Worm (Caenorhabditis elegans) whole organism, L4/young adult: ENCODE measurements around the gene str-134.

Experiments used
- W03F9.2 ChIP-seq: fragments of 150-350 bp; optimal IDR thresholded peaks from 2 replicates; lab custom pipeline; 2014; ENCODE audit warnings: missing biosample characterization, missing genetic modification characterization
- dao-5 ChIP-seq: sonication (generic microtip); optimal IDR thresholded peaks from 2 replicates; lab custom pipeline; 2016; ENCODE audit warnings: missing genotype, missing genetic modification characterization, moderate library complexity, missing compliant biosample characterization
- him-1 ChIP-seq: sonication (generic microtip); optimal IDR thresholded peaks from 2 replicates; lab custom pipeline; 2016; ENCODE audit warnings: missing genotype, missing genetic modification reagents, missing genetic modification characterization, missing compliant biosample characterization

str-134 gene

DNA sequence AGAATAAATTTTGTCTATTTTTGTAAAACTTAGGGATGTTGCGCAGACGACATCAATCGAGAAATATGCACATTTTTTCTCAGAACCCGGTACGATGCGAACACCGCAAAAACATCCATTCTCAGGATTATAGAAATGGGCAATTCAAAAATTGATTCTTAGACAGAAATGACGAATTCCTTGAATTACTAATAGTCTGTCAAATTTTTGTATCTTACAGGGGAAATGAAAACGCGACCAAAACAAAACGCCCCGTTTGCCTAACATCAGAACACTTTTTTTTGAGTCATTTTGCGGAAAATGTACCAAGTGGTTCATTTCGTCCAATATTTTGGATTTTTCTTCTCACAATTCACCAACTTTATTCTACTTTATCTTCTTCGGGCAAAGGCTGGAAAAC is at the start of gene str-134:
Gene str-134, plus strand, starts transcription at position 301 of the 400 bp plus-strand sequence.
- no peak for TF ChIP-seq W03F9.2 (tag; lab: Kevin White, UChicago)
- TF ChIP-seq him-1 (tag; lab: Kevin White, UChicago), result no peak
- no peak for TF ChIP-seq dao-5 (tag; lab: Kevin White, UChicago)

DNA sequence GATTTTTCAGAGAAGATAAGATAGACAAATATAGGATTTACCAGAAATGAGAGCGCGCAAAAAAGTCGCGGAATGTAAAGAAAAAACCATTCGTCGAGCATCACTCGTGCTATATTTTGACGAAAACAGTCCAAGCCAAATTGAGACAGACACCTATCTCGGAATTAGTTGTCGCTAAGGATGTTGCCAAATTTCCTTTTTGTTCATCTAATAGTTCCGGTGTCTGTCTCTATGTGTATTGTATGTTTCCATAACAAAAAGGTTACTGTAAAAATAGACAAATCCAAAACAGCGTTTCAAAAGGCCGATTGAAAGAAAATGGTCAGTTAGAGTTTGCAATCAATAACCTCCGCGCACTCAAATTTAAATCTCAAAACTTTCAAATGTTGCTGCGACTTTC is 48.8 kb upstream of the str-134 start, which contains the start of gene srj-53:
Gene srj-53, minus strand, starts transcription at position 101 of the 400 bp plus-strand sequence.
- TF ChIP-seq W03F9.2 (tag; lab: Kevin White, UChicago) (no peak), dao-5 (tag; lab: Kevin White, UChicago) (no peak), him-1 (tag; lab: Kevin White, UChicago) (no peak)

DNA sequence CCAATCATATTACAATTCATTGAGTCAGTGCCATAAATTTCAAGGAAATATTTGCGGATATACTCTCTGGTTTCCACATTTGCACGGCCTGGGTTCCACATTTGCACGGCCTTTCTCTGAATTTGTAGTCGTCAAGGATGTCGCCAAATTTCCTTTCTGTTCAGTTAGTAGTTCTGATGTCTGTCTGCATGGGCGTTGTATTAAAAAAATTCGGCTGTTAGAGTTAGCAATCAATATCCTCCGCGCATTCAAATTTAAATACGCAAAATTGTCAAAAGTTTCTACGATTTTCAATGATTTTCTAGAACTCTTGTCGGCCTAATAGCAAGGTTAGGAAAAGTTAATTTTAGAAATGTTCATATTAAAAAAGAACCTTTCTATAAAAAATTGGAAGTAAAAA is 47.5 kb upstream of the str-134 start, which contains the start of gene srj-52:
Gene srj-52, minus strand, starts transcription at position 101 of the 400 bp plus-strand sequence.
- TF ChIP-seq him-1 (tag; lab: Kevin White, UChicago), result no peak
- no peak for TF ChIP-seq dao-5 (tag; lab: Kevin White, UChicago)
- no peak for TF ChIP-seq W03F9.2 (tag; lab: Kevin White, UChicago)

DNA sequence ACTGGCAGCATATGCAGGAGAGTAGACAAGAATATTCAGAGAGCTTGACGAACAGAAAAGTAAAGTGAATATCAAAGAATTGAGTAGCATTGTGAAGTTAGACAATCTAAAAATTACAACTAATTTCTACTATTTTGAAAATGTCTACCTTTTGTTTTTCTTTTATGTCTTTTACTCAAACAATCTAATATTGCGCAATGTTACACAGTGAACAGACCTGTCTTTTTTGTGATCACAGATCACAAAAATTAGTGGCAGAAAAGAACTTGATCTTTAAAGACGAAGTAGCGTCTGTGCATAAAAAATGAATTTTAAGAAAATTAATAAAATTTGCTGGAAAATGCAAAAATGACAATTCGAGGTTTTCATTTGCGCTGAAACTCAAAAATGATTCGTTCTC is 44.4 kb upstream of the str-134 start:
- TF ChIP-seq him-1 (tag; lab: Kevin White, UChicago), result no peak

DNA sequence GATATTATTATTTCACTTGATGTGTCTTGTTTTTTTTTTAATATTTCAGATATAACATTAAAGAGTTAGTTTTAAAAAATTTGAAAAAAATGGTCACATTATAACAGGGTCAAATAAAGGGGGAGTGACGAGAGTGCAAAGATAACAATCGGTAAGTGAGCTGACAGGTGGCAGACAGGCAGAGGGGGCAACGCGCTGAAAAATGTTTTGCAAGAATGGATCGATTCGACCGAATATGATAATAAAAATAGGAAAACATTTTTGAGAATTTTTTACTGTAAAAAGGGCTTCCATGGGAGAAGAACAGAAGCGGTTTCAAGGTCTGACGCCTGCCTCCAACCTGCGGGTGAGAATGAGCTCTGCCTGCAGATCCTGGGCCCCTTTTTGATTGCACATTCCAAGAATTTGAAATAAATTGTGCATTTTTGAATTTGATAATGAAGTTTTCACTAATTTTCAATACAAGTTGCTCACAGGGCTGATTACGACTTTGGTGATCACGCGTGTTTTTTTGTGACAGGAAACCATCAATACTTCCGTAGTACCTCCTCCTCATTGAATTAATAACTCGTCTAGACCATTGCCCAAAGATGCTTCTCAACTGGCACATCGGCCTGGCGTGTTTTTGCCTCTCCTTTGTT is 43.8 kb upstream of the str-134 start, which contains the start of the genes ugt-29 and srx-5:
Gene ugt-29, minus strand, starts transcription at position 101 of the 641 bp plus-strand sequence.
Gene srx-5, plus strand, starts transcription at position 591 of the 641 bp plus-strand sequence.
- no peak for TF ChIP-seq dao-5 (tag; lab: Kevin White, UChicago)
- TF ChIP-seq W03F9.2 (tag; lab: Kevin White, UChicago), result no peak
- TF ChIP-seq him-1 (tag; lab: Kevin White, UChicago), result no peak

DNA sequence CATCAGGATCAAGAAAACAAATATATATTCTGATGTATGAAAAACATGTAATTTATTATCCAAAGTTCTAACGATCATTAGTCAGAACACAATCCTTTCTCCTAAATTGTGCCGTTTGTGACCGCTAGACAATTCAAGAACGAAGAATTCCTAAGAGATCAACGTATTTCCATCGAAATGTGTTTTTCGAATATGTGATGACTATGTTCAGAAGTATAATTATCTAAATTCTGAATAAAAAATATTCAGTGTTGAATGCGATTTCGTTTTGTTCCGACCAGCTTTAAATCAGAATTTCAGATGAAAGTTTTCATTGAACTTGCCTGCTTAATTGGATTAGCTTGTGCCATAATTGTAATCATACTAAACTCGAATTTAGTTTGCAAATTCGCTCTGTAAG is 41.2 kb upstream of the str-134 start, which contains the start of gene srbc-37:
Gene srbc-37, plus strand, starts transcription at position 301 of the 400 bp plus-strand sequence.
- TF ChIP-seq him-1 (tag; lab: Kevin White, UChicago) (no peak), dao-5 (tag; lab: Kevin White, UChicago) (no peak), W03F9.2 (tag; lab: Kevin White, UChicago) (no peak)

DNA sequence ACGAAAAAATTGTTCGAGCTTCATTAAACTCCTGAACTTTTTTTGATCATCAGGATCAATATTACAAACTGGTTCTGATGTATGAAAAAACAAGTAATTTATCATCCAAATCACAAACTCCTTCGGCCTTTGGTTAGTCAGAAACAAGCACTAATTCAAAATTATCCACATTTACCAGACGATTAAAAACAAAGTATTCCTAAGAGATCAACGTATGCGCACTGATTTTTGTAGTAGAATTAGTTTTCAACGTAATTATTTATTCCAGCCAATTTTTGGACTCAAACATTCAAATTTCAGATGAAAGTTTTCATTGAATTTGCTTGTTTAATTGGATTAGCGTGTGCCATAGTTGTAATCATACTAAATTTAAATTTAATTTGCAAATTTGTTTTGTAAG is 36.5 kb upstream of the str-134 start, which contains the start of gene srbc-38:
Gene srbc-38, plus strand, starts transcription at position 301 of the 400 bp plus-strand sequence.
- TF ChIP-seq dao-5 (tag; lab: Kevin White, UChicago), result no peak
- no peak for TF ChIP-seq W03F9.2 (tag; lab: Kevin White, UChicago)
- no peak for TF ChIP-seq him-1 (tag; lab: Kevin White, UChicago)

DNA sequence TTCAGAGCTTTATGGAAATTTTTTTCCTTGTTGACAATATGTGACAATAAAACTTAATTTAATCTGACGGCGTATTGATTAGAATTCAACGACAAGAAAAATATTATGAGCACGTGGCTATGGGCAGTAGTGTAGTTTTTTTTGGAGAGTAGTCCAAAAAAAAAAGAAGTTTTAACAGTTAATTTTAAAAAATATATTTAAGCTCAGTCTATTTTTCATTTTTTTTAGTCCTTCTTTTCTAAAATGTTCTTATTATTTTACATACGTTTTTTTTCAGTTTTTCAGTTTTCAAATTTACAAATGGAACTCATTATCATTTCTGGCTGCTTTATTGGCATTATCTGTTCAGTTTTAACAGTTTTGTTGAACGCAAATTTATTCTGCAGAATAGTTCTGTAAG is 34.6 kb upstream of the str-134 start, which contains the start of gene srbc-39:
Gene srbc-39, plus strand, starts transcription at position 301 of the 400 bp plus-strand sequence.
- TF ChIP-seq him-1 (tag; lab: Kevin White, UChicago), result no peak
- no peak for TF ChIP-seq W03F9.2 (tag; lab: Kevin White, UChicago)
- TF ChIP-seq dao-5 (tag; lab: Kevin White, UChicago), result no peak

DNA sequence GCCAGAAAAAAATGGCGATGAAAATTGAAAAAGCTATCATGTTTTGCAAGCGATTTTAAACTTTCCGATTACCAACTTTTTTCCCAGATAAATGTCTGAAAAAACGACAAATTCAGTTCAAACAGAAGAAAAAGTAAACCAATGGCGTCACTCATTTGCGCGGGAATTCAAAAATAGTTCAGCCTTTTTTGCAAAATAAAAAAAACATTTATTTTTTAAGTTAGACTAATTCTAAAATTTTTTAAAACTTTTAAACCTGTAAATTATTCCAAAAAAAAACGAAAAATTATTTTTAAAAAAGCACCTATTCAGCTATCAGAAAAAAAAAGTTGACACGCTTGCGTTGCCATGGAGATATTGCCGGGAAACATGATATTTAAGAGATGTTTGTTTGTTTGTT is 30.6 kb upstream of the str-134 start, which contains the start of gene cyp-33C11:
Gene cyp-33C11, minus strand, starts transcription at position 101 of the 400 bp plus-strand sequence.
- TF ChIP-seq W03F9.2 (tag; lab: Kevin White, UChicago), result no peak
- no peak for TF ChIP-seq dao-5 (tag; lab: Kevin White, UChicago)
- no peak for TF ChIP-seq him-1 (tag; lab: Kevin White, UChicago)

DNA sequence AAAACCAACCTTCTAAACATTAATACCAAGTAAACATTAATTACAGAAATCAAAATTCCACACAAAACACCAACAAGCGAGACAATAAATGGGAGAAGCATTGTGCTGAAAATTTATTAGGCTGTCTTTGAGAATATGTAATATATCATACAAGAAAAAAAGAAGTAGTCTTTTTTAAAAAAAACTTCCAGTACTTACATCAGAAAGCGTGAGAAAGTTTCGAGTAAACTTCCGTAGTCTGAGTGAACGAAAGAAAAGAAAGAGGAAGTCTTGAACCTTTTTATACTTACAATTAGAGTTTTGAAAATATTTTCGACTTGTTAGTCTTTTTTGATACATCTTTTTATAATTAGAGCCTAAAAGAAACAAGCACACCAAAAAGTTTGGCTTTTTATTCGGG is 23.7 kb upstream of the str-134 start, which contains the start of gene srbc-40:
Gene srbc-40, minus strand, starts transcription at position 101 of the 400 bp plus-strand sequence.
- no peak for TF ChIP-seq W03F9.2 (tag; lab: Kevin White, UChicago)
- TF ChIP-seq dao-5 (tag; lab: Kevin White, UChicago), result no peak
- no peak for TF ChIP-seq him-1 (tag; lab: Kevin White, UChicago)

DNA sequence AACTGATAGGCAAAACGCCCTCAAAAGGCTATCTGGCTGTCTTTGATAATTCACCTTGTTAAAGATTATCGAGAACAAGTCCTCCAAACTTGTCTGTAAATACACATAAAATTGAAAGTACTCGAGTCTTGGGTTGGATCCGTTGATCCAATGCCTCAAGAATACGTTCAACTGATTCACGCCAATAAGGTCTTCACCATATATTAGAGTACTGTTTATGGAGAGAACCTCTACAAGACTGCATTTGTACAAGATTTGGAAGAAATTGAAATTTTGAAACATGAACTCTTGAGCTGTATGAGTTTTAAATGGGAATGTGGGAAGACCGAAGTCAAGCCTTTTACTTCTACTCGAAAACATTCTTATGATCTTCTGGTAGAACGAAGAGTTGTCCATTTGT is 20.6 kb upstream of the str-134 start:
- no peak for TF ChIP-seq him-1 (tag; lab: Kevin White, UChicago)
- no peak for TF ChIP-seq dao-5 (tag; lab: Kevin White, UChicago)
- TF ChIP-seq W03F9.2 (tag; lab: Kevin White, UChicago), result no peak

DNA sequence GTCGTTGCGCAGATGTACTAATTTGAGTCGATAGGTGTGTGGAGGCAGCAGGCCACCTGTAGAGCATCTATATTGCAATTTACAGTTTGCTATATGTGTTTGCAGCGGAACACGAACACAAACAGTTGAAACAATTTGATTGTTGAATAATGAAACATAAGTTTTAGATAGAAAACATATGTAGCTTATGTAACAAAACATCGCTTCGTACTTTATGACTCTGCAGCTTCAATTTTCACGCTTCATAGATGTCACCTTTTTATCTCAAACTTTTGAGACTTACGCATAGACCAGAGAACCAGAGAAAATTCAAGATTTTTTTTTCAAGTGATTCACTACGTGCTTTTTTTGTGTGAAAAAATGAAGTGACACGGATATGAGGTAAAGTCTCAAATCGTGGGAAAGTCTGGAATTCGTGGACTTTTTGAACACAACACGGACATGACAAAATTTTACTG is 19.5 kb upstream of the str-134 start, which contains the start of gene fbxb-72:
Gene fbxb-72, minus strand, starts transcription at position 58 of the 458 bp plus-strand sequence.
- TF ChIP-seq W03F9.2 (tag; lab: Kevin White, UChicago) (no peak), dao-5 (tag; lab: Kevin White, UChicago) (no peak), him-1 (tag; lab: Kevin White, UChicago) (no peak)

DNA sequence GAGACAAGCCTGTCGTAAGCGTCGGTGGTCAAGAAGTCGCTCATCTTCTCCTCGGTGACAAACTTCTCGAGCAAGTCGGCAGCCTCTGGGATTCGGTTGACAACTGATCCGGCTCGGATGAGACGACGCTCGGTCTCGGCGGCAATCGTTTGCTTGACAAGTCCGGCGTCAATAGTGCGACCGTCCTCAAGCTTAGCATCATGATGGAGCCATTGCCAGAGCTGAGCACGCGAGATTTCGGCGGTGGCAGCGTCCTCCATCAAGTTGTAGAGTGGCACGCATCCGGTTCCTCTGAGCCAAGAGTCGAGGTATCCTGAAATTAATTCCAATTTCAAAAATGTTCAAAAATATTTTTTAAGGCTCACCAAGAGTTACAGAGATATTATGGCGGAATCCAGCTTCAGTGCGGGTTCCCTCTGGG is 19.0 kb upstream of the str-134 start:
- TF ChIP-seq W03F9.2 (tag; lab: Kevin White, UChicago) (no peak), him-1 (tag; lab: Kevin White, UChicago) (no peak), dao-5 (tag; lab: Kevin White, UChicago) (no peak)
